Worm (Caenorhabditis elegans): ENCODE measurements around the gene cee-1.
A peak's percentile ranks its signal among the peaks of the same experiment; 100 is the strongest.

cee-1 gene

ce11 chrIII:4948631-4949030 lies 36.1 kb downstream of the cee-1 start:
- TF ChIP-seq nhr-237 (tag; optimal IDR thresholded peaks at IDR 0.05): no peak
- no peak for TF ChIP-seq ces-1 (GFP tag; optimal IDR thresholded peaks at IDR 0.05)
- no peak for TF ChIP-seq zip-8 (tag; optimal IDR thresholded peaks at IDR 0.05)
- TF ChIP-seq M03D4.4 (tag; optimal IDR thresholded peaks at IDR 0.05): peak; percentile 44
- TF ChIP-seq unc-39 (tag; optimal IDR thresholded peaks at IDR 0.05): no peak
- no peak for TF ChIP-seq unc-62 (GFP tag; optimal IDR thresholded peaks at IDR 0.05)
- TF ChIP-seq nhr-2 (tag; optimal IDR thresholded peaks at IDR 0.05): no peak
- no peak for TF ChIP-seq lin-32 (GFP tag; optimal IDR thresholded peaks at IDR 0.05)
- no peak for TF ChIP-seq nhr-76 (tag; optimal IDR thresholded peaks at IDR 0.05)
- peak; percentile 50 for TF ChIP-seq unc-120 (tag; optimal IDR thresholded peaks at IDR 0.05; ENCODE audit: poor library complexity, severe bottlenecking)
- no peak for TF ChIP-seq lsy-2 (tag; optimal IDR thresholded peaks at IDR 0.05)
- TF ChIP-seq lin-13 (tag; optimal IDR thresholded peaks at IDR 0.05): no peak
- no peak for TF ChIP-seq snpc-4 (tag; optimal IDR thresholded peaks at IDR 0.05)
- no peak for TF ChIP-seq nhr-28 (tag; optimal IDR thresholded peaks at IDR 0.05)
- TF ChIP-seq sem-2 (GFP tag; optimal IDR thresholded peaks at IDR 0.05): no peak
- TF ChIP-seq ztf-11 (tag; optimal IDR thresholded peaks at IDR 0.05): no peak
- no peak for TF ChIP-seq elt-3 (tag; optimal IDR thresholded peaks at IDR 0.05)
- TF ChIP-seq ceh-83 (GFP tag; optimal IDR thresholded peaks at IDR 0.05): no peak
- no peak for TF ChIP-seq elt-1 (tag; optimal IDR thresholded peaks at IDR 0.05; ENCODE audit: borderline replicate concordance, insufficient read depth)
- TF ChIP-seq pha-4 (tag; optimal IDR thresholded peaks at IDR 0.05): peak; percentile 46
- peak; percentile 49 for TF ChIP-seq sptf-1 (tag; optimal IDR thresholded peaks at IDR 0.05)
- no peak for TF ChIP-seq cnd-1 (tag; optimal IDR thresholded peaks at IDR 0.05)
- no peak for TF ChIP-seq ceh-43 (GFP tag; optimal IDR thresholded peaks at IDR 0.05)
- TF ChIP-seq drap-1 (GFP tag; optimal IDR thresholded peaks at IDR 0.05): peak; percentile 7
- TF ChIP-seq nhr-12 (tag; optimal IDR thresholded peaks at IDR 0.05): no peak
- TF ChIP-seq bed-3 (GFP tag; optimal IDR thresholded peaks at IDR 0.05): no peak
- TF ChIP-seq ceh-39 (tag; optimal IDR thresholded peaks at IDR 0.05): no peak
- TF ChIP-seq mab-5 (tag; optimal IDR thresholded peaks at IDR 0.05): no peak
- no peak for TF ChIP-seq blmp-1 (tag; optimal IDR thresholded peaks at IDR 0.05)
- TF ChIP-seq mls-2 (tag; optimal IDR thresholded peaks at IDR 0.05): peak; percentile 51
- TF ChIP-seq flh-1 (GFP tag; optimal IDR thresholded peaks at IDR 0.05): peak; percentile 31
- TF ChIP-seq mep-1 (tag; optimal IDR thresholded peaks at IDR 0.05): peak; percentile 46
- TF ChIP-seq ham-2 (GFP tag; optimal IDR thresholded peaks at IDR 0.05): peak; percentile 61
- no peak for TF ChIP-seq tbx-8 (GFP tag; optimal IDR thresholded peaks at IDR 0.05)

ce11 chrIII:4950345-4950744 lies 37.8 kb downstream of the cee-1 start:
- TF ChIP-seq M03D4.4 (tag; optimal IDR thresholded peaks at IDR 0.05): no peak
- no peak for TF ChIP-seq ces-1 (GFP tag; optimal IDR thresholded peaks at IDR 0.05)
- TF ChIP-seq sptf-1 (tag; optimal IDR thresholded peaks at IDR 0.05): no peak
- no peak for TF ChIP-seq mep-1 (tag; optimal IDR thresholded peaks at IDR 0.05)
- no peak for TF ChIP-seq nhr-28 (tag; optimal IDR thresholded peaks at IDR 0.05)
- TF ChIP-seq lsy-2 (tag; optimal IDR thresholded peaks at IDR 0.05): no peak
- no peak for TF ChIP-seq lin-13 (tag; optimal IDR thresholded peaks at IDR 0.05)
- TF ChIP-seq ceh-83 (GFP tag; optimal IDR thresholded peaks at IDR 0.05): no peak
- TF ChIP-seq blmp-1 (tag; optimal IDR thresholded peaks at IDR 0.05): no peak
- TF ChIP-seq ceh-43 (GFP tag; optimal IDR thresholded peaks at IDR 0.05): no peak
- no peak for TF ChIP-seq zip-8 (tag; optimal IDR thresholded peaks at IDR 0.05)
- no peak for TF ChIP-seq bed-3 (GFP tag; optimal IDR thresholded peaks at IDR 0.05)
- TF ChIP-seq pha-4 (tag; optimal IDR thresholded peaks at IDR 0.05): no peak
- no peak for TF ChIP-seq flh-1 (GFP tag; optimal IDR thresholded peaks at IDR 0.05)
- TF ChIP-seq nhr-237 (tag; optimal IDR thresholded peaks at IDR 0.05): no peak
- no peak for TF ChIP-seq tbx-8 (GFP tag; optimal IDR thresholded peaks at IDR 0.05)

ce11 chrIII:4951210-4951609 lies 38.7 kb downstream of the cee-1 start:
- TF ChIP-seq flh-1 (GFP tag; optimal IDR thresholded peaks at IDR 0.05) (no peak), lin-32 (GFP tag; optimal IDR thresholded peaks at IDR 0.05) (no peak), pha-4 (tag; optimal IDR thresholded peaks at IDR 0.05) (no peak), sem-2 (GFP tag; optimal IDR thresholded peaks at IDR 0.05) (no peak), sptf-1 (tag; optimal IDR thresholded peaks at IDR 0.05) (no peak), elt-3 (tag; optimal IDR thresholded peaks at IDR 0.05) (no peak), nhr-76 (tag; optimal IDR thresholded peaks at IDR 0.05) (no peak), unc-62 (GFP tag; optimal IDR thresholded peaks at IDR 0.05) (no peak), lin-13 (tag; optimal IDR thresholded peaks at IDR 0.05) (no peak), ceh-43 (GFP tag; optimal IDR thresholded peaks at IDR 0.05) (no peak), hlh-1 (tag; optimal IDR thresholded peaks at IDR 0.05) (no peak)

Data from whole organism, mixed stage, embryonic.